Worm (Caenorhabditis elegans) whole organism, late embryonic: Measurements from ENCODE around the gene ZK686.6.

Experiments
- ama-1 ChIP-seq: fragments of 150-350 bp; optimal IDR thresholded peaks from 2 replicates; lab custom pipeline; 2014
- pag-3 ChIP-seq: sonication (generic microtip); optimal IDR thresholded peaks from 2 replicates; lab custom pipeline; 2016; ENCODE audit warnings: missing compliant biosample characterization, missing genetic modification characterization, borderline replicate concordance

- TF ChIP-seq ama-1 (no peak), pag-3 (tag; lab: Kevin White, UChicago) (no peak)
These were observed 11.4 kb upstream of the ZK686.6 start for ce11 chrIII:7784201-7784600.
